Fruit fly (Drosophila melanogaster) whole organism, prepupa: ENCODE results near the gene CG32235.

Experiments
- Blimp-1 ChIP-seq: fragments of 200-800 bp; sonication (Bioruptor generic); optimal IDR thresholded peaks from 3 replicates; lab custom pipeline; 2017; ENCODE audit warnings: missing biosample characterization, missing genetic modification characterization, mild to moderate bottlenecking, moderate library complexity, missing genetic modification reagents
- CG10631 ChIP-seq: fragments of 200-800 bp; sonication (Bioruptor generic); optimal IDR thresholded peaks from 2 replicates; lab custom pipeline; 2016; ENCODE audit warnings: missing biosample characterization, missing genetic modification characterization
- CG10669 ChIP-seq: fragments of 200-800 bp; sonication (Bioruptor generic); optimal IDR thresholded peaks from 3 replicates; lab custom pipeline; 2018; ENCODE audit warnings: missing biosample characterization, mild to moderate bottlenecking, missing genetic modification characterization, moderate library complexity
- CG11294 ChIP-seq: fragments of 200-800 bp; sonication (Bioruptor generic); IDR thresholded peaks from 2 replicates; pipeline ENCODE4 v1.3.6; 2022; ENCODE audit warnings: missing biosample characterization, missing genetic modification characterization
- CG11762 ChIP-seq: fragments of 200-800 bp; sonication (Bioruptor generic); optimal IDR thresholded peaks from 3 replicates; lab custom pipeline; 2016; ENCODE audit warnings: missing biosample characterization, missing genetic modification characterization; ENCODE audit not compliant: insufficient read depth
- CG15336 ChIP-seq: fragments of 200-800 bp; sonication (Bioruptor generic); IDR thresholded peaks from 2 replicates; pipeline ENCODE4 v1.3.6; 2022; ENCODE audit warnings: missing biosample characterization, missing genetic modification characterization
- CG1621 ChIP-seq: fragments of 200-800 bp; sonication (Bioruptor generic); optimal IDR thresholded peaks from 3 replicates; lab custom pipeline; 2018; ENCODE audit warnings: missing biosample characterization, mild to moderate bottlenecking, missing genetic modification characterization
- CG3032 ChIP-seq: fragments of 200-800 bp; optimal IDR thresholded peaks from 2 replicates; lab custom pipeline; 2019; ENCODE audit warnings: missing biosample characterization, mild to moderate bottlenecking, missing genetic modification characterization, moderate library complexity
- CG34406 ChIP-seq: fragments of 200-800 bp; sonication (Bioruptor generic); optimal IDR thresholded peaks from 3 replicates; lab custom pipeline; 2016; ENCODE audit warnings: missing biosample characterization, missing genetic modification characterization
- CG3919 ChIP-seq: fragments of 200-800 bp; sonication (Bioruptor generic); optimal IDR thresholded peaks from 3 replicates; lab custom pipeline; 2016; ENCODE audit warnings: missing biosample characterization, missing genetic modification characterization
- CG4318 ChIP-seq: fragments of 200-800 bp; sonication (Bioruptor generic); optimal IDR thresholded peaks from 3 replicates; lab custom pipeline; 2017; ENCODE audit warnings: missing biosample characterization, mild to moderate bottlenecking, missing genetic modification characterization
- CG6163 ChIP-seq: fragments of 200-800 bp; sonication (Bioruptor generic); IDR thresholded peaks from 3 replicates; pipeline ENCODE4 v1.3.6; 2022; ENCODE audit warnings: missing biosample characterization, missing genetic modification characterization
- CG6792 ChIP-seq: fragments of 200-800 bp; sonication (Bioruptor generic); optimal IDR thresholded peaks from 3 replicates; lab custom pipeline; 2016; ENCODE audit warnings: missing biosample characterization, missing genetic modification characterization
- CG6808 ChIP-seq: fragments of 200-800 bp; sonication (Bioruptor generic); optimal IDR thresholded peaks from 3 replicates; lab custom pipeline; 2017; ENCODE audit warnings: missing biosample characterization, missing genetic modification characterization, mild to moderate bottlenecking, moderate library complexity, missing genetic modification reagents
- CG6854 ChIP-seq: fragments of 200-800 bp; sonication (Bioruptor generic); optimal IDR thresholded peaks from 2 replicates; lab custom pipeline; 2017; ENCODE audit warnings: missing biosample characterization, mild to moderate bottlenecking, missing genetic modification characterization
- CG7368 ChIP-seq: fragments of 200-800 bp; sonication (Bioruptor generic); optimal IDR thresholded peaks from 3 replicates; lab custom pipeline; 2016; ENCODE audit warnings: missing biosample characterization, missing genetic modification characterization
- CG8632 ChIP-seq: fragments of 200-800 bp; sonication (Bioruptor generic); optimal IDR thresholded peaks from 3 replicates; lab custom pipeline; 2016; ENCODE audit warnings: missing biosample characterization, missing genetic modification characterization
- CG9139 ChIP-seq: fragments of 200-800 bp; sonication (Bioruptor generic); optimal IDR thresholded peaks from 3 replicates; lab custom pipeline; 2017; ENCODE audit warnings: missing biosample characterization, mild to moderate bottlenecking, missing genetic modification characterization
- Eip75B ChIP-seq: fragments of 200-800 bp; sonication (Bioruptor generic); optimal IDR thresholded peaks from 3 replicates; lab custom pipeline; 2016; ENCODE audit warnings: missing biosample characterization, missing genetic modification characterization
- Eip93F ChIP-seq: fragments of 200-800 bp; sonication (Bioruptor generic); optimal IDR thresholded peaks from 2 replicates; lab custom pipeline; 2016; ENCODE audit warnings: missing biosample characterization, mild to moderate bottlenecking, missing genetic modification characterization
- Gug ChIP-seq: fragments of 200-800 bp; sonication (Bioruptor generic); IDR thresholded peaks from 2 replicates; pipeline ENCODE4 v1.3.6; 2022; ENCODE audit warnings: missing biosample characterization, missing genetic modification characterization
- Hr38 ChIP-seq: sonication (Bioruptor generic); optimal IDR thresholded peaks from 2 replicates; lab custom pipeline; 2016; ENCODE audit warnings: missing biosample characterization, missing genetic modification characterization
- Hr39 ChIP-seq: fragments of 200-800 bp; sonication (Bioruptor generic); optimal IDR thresholded peaks from 2 replicates; lab custom pipeline; 2016; ENCODE audit warnings: missing biosample characterization, missing genetic modification characterization
- Hr4 ChIP-seq: fragments of 200-800 bp; sonication (Bioruptor generic); optimal IDR thresholded peaks from 3 replicates; lab custom pipeline; 2016; ENCODE audit warnings: missing biosample characterization, missing genetic modification characterization
- Met ChIP-seq: fragments of 200-800 bp; sonication (Bioruptor generic); optimal IDR thresholded peaks from 3 replicates; lab custom pipeline; 2016; ENCODE audit warnings: missing biosample characterization, missing genetic modification characterization
- OdsH ChIP-seq: fragments of 200-800 bp; sonication (Bioruptor generic); optimal IDR thresholded peaks from 3 replicates; lab custom pipeline; 2016; ENCODE audit warnings: missing biosample characterization, missing genetic modification characterization
- Smox ChIP-seq: fragments of 200-800 bp; sonication (Bioruptor generic); optimal IDR thresholded peaks from 3 replicates; lab custom pipeline; 2016; ENCODE audit warnings: missing biosample characterization, missing genetic modification characterization
- Sox102F ChIP-seq: fragments of 200-800 bp; sonication (Bioruptor generic); optimal IDR thresholded peaks from 2 replicates; lab custom pipeline; 2016; ENCODE audit warnings: missing biosample characterization, mild to moderate bottlenecking, missing genetic modification characterization
- Sox14 ChIP-seq: fragments of 200-800 bp; sonication (Bioruptor generic); optimal IDR thresholded peaks from 3 replicates; lab custom pipeline; 2016; ENCODE audit warnings: missing biosample characterization, missing genetic modification characterization
- Sox15 ChIP-seq: fragments of 200-800 bp; sonication (Bioruptor generic); optimal IDR thresholded peaks from 3 replicates; lab custom pipeline; 2016; ENCODE audit warnings: missing biosample characterization, missing genetic modification characterization
- achi ChIP-seq: fragments of 200-800 bp; sonication (Bioruptor generic); optimal IDR thresholded peaks from 3 replicates; lab custom pipeline; 2016; ENCODE audit warnings: missing biosample characterization, missing genetic modification characterization
- acj6 ChIP-seq: fragments of 200-800 bp; sonication (Bioruptor generic); optimal IDR thresholded peaks from 3 replicates; lab custom pipeline; 2016; ENCODE audit warnings: missing biosample characterization, missing genetic modification characterization
- dac ChIP-seq: fragments of 200-800 bp; sonication (Bioruptor generic); optimal IDR thresholded peaks from 2 replicates; lab custom pipeline; 2017; ENCODE audit warnings: missing biosample characterization, mild to moderate bottlenecking, missing genetic modification characterization
- dsx ChIP-seq: fragments of 200-800 bp; optimal IDR thresholded peaks from 3 replicates; lab custom pipeline; 2019; ENCODE audit warnings: missing biosample characterization, mild to moderate bottlenecking, missing genetic modification characterization, moderate library complexity; ENCODE audit not compliant: poor library complexity, severe bottlenecking
- esn ChIP-seq: fragments of 200-800 bp; sonication (Bioruptor generic); optimal IDR thresholded peaks from 2 replicates; lab custom pipeline; 2016; ENCODE audit warnings: missing biosample characterization, mild to moderate bottlenecking, missing genetic modification characterization, moderate library complexity
- fd59A ChIP-seq: fragments of 200-800 bp; sonication (Bioruptor generic); optimal IDR thresholded peaks from 2 replicates; lab custom pipeline; 2017; ENCODE audit warnings: missing biosample characterization, mild to moderate bottlenecking, missing genetic modification characterization, missing genetic modification reagents
- fd85E ChIP-seq: fragments of 200-800 bp; sonication (Bioruptor generic); optimal IDR thresholded peaks from 3 replicates; lab custom pipeline; 2016; ENCODE audit warnings: missing biosample characterization, missing genetic modification characterization
- fkh ChIP-seq: fragments of 200-800 bp; sonication (Bioruptor generic); optimal IDR thresholded peaks from 3 replicates; lab custom pipeline; 2017; ENCODE audit warnings: missing biosample characterization, mild to moderate bottlenecking, missing genetic modification characterization, moderate library complexity
- lz ChIP-seq: fragments of 200-800 bp; sonication (Bioruptor generic); optimal IDR thresholded peaks from 3 replicates; lab custom pipeline; 2016; ENCODE audit warnings: missing biosample characterization, missing genetic modification characterization
- pdm3 ChIP-seq: fragments of 200-800 bp; sonication (Bioruptor generic); optimal IDR thresholded peaks from 3 replicates; lab custom pipeline; 2016; ENCODE audit warnings: missing biosample characterization, missing genetic modification characterization
- salr ChIP-seq, 2 experiments: fragments of 200-800 bp; sonication (Bioruptor generic); optimal IDR thresholded peaks; 3 replicates each; lab custom pipeline; 2016 to 2018; ENCODE audit warnings: missing biosample characterization in 2 of 2, missing genetic modification characterization in 2 of 2, mild to moderate bottlenecking in 1 of 2
- spab ChIP-seq: fragments of 200-800 bp; sonication (Bioruptor generic); optimal IDR thresholded peaks from 2 replicates; lab custom pipeline; 2017; ENCODE audit warnings: missing biosample characterization, mild to moderate bottlenecking, missing genetic modification characterization, missing genetic modification reagents
- ss ChIP-seq, 2 experiments: fragments of 200-800 bp; sonication (Bioruptor generic); optimal IDR thresholded peaks; 2 replicates in 1 of 2; 3 replicates in 1 of 2; lab custom pipeline; 2017 to 2018; ENCODE audit warnings: mild to moderate bottlenecking in 2 of 2, missing biosample characterization in 2 of 2, missing genetic modification characterization in 2 of 2, moderate library complexity in 1 of 2
- svp ChIP-seq: fragments of 200-800 bp; sonication (Bioruptor generic); peaks from one replicate; lab custom pipeline; 2016; ENCODE audit warnings: missing biosample characterization, missing genetic modification characterization
- topi ChIP-seq: fragments of 200-800 bp; sonication (Bioruptor generic); optimal IDR thresholded peaks from 3 replicates; lab custom pipeline; 2016; ENCODE audit warnings: missing biosample characterization, missing genetic modification characterization
- vri ChIP-seq: fragments of 200-800 bp; sonication (Bioruptor generic); optimal IDR thresholded peaks from 3 replicates; lab custom pipeline; 2016; ENCODE audit warnings: missing biosample characterization, mild to moderate bottlenecking, missing genetic modification characterization

The CG32235 gene

dm6 chr3L:4860969-4861368, 699 bp upstream of the CG32235 start, which contains the start of gene Dnah3:
TSS of gene Dnah3 (plus strand) at chr3L:4861269.
- no peak for TF ChIP-seq Sox14 (GFP tag; lab: Kevin White, UChicago)
- no peak for TF ChIP-seq Met (GFP tag; lab: Kevin White, UChicago)
- TF ChIP-seq fd85E (GFP tag; lab: Kevin White, UChicago) = no peak
- TF ChIP-seq pdm3 (GFP tag; lab: Kevin White, UChicago) = no peak
- TF ChIP-seq CG10631 (GFP tag; lab: Kevin White, UChicago) = no peak
- TF ChIP-seq, all 60 proteins: peak for 0

dm6 chr3L:4855208-4855607, 5.1 kb downstream of the CG32235 start:
- no peak for TF ChIP-seq Sox102F (GFP tag; lab: Kevin White, UChicago)
- no peak for TF ChIP-seq CG6163 (GFP tag; lab: Robert Waterston, UW)
- TF ChIP-seq OdsH (GFP tag; lab: Kevin White, UChicago) = no peak
- no peak for TF ChIP-seq esn (GFP tag; lab: Kevin White, UChicago)
- no peak for TF ChIP-seq acj6 (GFP tag; lab: Kevin White, UChicago)
- TF ChIP-seq Sox15 (GFP tag; lab: Kevin White, UChicago) = no peak
- TF ChIP-seq fd59A (GFP tag; lab: Kevin White, UChicago) = no peak
- no peak for TF ChIP-seq Hr39 (GFP tag; lab: Kevin White, UChicago)
- TF ChIP-seq dsx (GFP tag; lab: Kevin White, UChicago) = no peak
- no peak for TF ChIP-seq CG11762 (GFP tag; lab: Kevin White, UChicago)
- TF ChIP-seq CG6854 (GFP tag; lab: Kevin White, UChicago) = no peak
- TF ChIP-seq CG7368 (GFP tag; lab: Kevin White, UChicago) = no peak

dm6 chr3L:4854153-4854552, 6.1 kb downstream of the CG32235 start:
- TF ChIP-seq CG10669 (GFP tag; lab: Kevin White, UChicago) (no peak), CG6792 (GFP tag; lab: Kevin White, UChicago) (peak; percentile 10), fkh (GFP tag; lab: Kevin White, UChicago) (no peak), CG8632 (no peak), Eip75B (GFP tag; lab: Kevin White, UChicago) (no peak), spab (GFP tag; lab: Kevin White, UChicago) (no peak), OdsH (GFP tag; lab: Kevin White, UChicago) (no peak), esn (GFP tag; lab: Kevin White, UChicago) (no peak), CG9139 (GFP tag; lab: Kevin White, UChicago) (no peak), CG11762 (GFP tag; lab: Kevin White, UChicago) (no peak), Sox102F (GFP tag; lab: Kevin White, UChicago) (no peak), Hr4 (GFP tag; lab: Kevin White, UChicago) (no peak), Hr38 (no peak), Smox (GFP tag; lab: Kevin White, UChicago) (peak; percentile 13), CG1621 (no peak), fd85E (GFP tag; lab: Kevin White, UChicago) (no peak), achi (no peak), ss (GFP tag; optimal IDR thresholded peaks at IDR 0.05; lab: Kevin White, UChicago) (no peak), Blimp-1 (GFP tag; lab: Kevin White, UChicago) (no peak), CG3032 (no peak), topi (peak; percentile 25), CG6808 (no peak), Eip93F (GFP tag; lab: Kevin White, UChicago) (no peak), svp (GFP tag; lab: Kevin White, UChicago) (peak; percentile 93), CG6854 (GFP tag; lab: Kevin White, UChicago) (no peak), lz (GFP tag; lab: Kevin White, UChicago) (peak; percentile 12), CG11294 (GFP tag; lab: Robert Waterston, UW) (no peak), dac (GFP tag; lab: Kevin White, UChicago) (no peak), Sox15 (GFP tag; lab: Kevin White, UChicago) (no peak), dsx (GFP tag; lab: Kevin White, UChicago) (no peak), CG15336 (GFP tag; lab: Robert Waterston, UW) (no peak), CG7368 (GFP tag; lab: Kevin White, UChicago) (no peak), Gug (GFP tag; lab: Robert Waterston, UW) (no peak), salr (GFP tag; optimal IDR thresholded peaks at IDR 0.05; lab: Kevin White, UChicago) (no peak), CG34406 (no peak), vri (no peak), CG4318 (GFP tag; lab: Kevin White, UChicago) (no peak), CG3919 (no peak), Hr39 (GFP tag; lab: Kevin White, UChicago) (peak; percentile 37), CG6163 (GFP tag; lab: Robert Waterston, UW) (no peak)
